Worm (Caenorhabditis elegans) whole organism, mixed stage, embryonic: ENCODE results near the gene snf-10.

ENCODE experiments used
- ceh-39 ChIP-seq: fragments of 150-350 bp; optimal IDR thresholded peaks from 2 replicates; lab custom pipeline; 2014; ENCODE audit warnings: missing biosample characterization, missing genetic modification characterization
- pha-4 ChIP-seq: fragments of 150-350 bp; optimal IDR thresholded peaks from 2 replicates; lab custom pipeline; 2018; ENCODE audit warnings: missing biosample characterization, missing genetic modification reagents, missing genetic modification characterization

ce11 chrV:10467659-10468058, 27.0 kb upstream of the snf-10 start:
- TF ChIP-seq ceh-39 (tag; lab: Kevin White, UChicago) (no peak), pha-4 (no peak)
